Worm (Caenorhabditis elegans) whole organism, L4 larva: ENCODE results near the gene sru-2.

Experiments
- T20F7.1 ChIP-seq: fragments of 200-800 bp; sonication (Bioruptor generic); optimal IDR thresholded peaks from 2 replicates; lab custom pipeline; 2018; ENCODE audit warnings: mild to moderate bottlenecking, missing genetic modification characterization, missing compliant biosample characterization
- T26A8.4 ChIP-seq: fragments of 200-800 bp; sonication (Bioruptor generic); IDR thresholded peaks from 2 replicates; pipeline ENCODE4 v1.3.6; 2022; ENCODE audit warnings: missing genetic modification characterization, missing compliant biosample characterization
- ZK337.2 ChIP-seq: fragments of 200-800 bp; sonication (Bioruptor generic); IDR thresholded peaks from 2 replicates; pipeline ENCODE4 v1.3.6; 2022; ENCODE audit warnings: missing genetic modification reagents, missing genetic modification characterization, missing compliant biosample characterization
- aha-1 ChIP-seq: fragments of 150-350 bp; peaks from one replicate; lab custom pipeline; 2014; ENCODE audit warnings: missing biosample characterization, missing genetic modification characterization
- ama-1 ChIP-seq: fragments of 150-350 bp; optimal IDR thresholded peaks from 2 replicates; lab custom pipeline; 2014; ENCODE audit warnings: inconsistent platforms, mixed read lengths
- arid-1 ChIP-seq: fragments of 200-800 bp; sonication (Bioruptor generic); conservative IDR thresholded peaks from 2 replicates; pipeline ENCODE4 v1.3.6; 2022; ENCODE audit warnings: missing genetic modification reagents, missing genetic modification characterization, missing compliant biosample characterization
- ceh-62 ChIP-seq: sonication (generic microtip); optimal IDR thresholded peaks from 2 replicates; lab custom pipeline; 2017; ENCODE audit warnings: missing biosample characterization, missing genetic modification characterization
- daf-12 ChIP-seq: fragments of 150-350 bp; optimal IDR thresholded peaks from 2 replicates; lab custom pipeline; 2014; ENCODE audit warnings: missing biosample characterization, missing genetic modification reagents, missing genetic modification characterization
- daf-16 ChIP-seq, 3 experiments: sonication (generic microtip); optimal IDR thresholded peaks; 2 replicates each; lab custom pipeline; 2016 to 2017; ENCODE audit warnings: missing genetic modification characterization in 3 of 3, missing genetic modification reagents in 3 of 3, mild to moderate bottlenecking in 2 of 3, missing compliant biosample characterization in 2 of 3, missing biosample characterization in 1 of 3, moderate library complexity in 1 of 3
- dmd-8 ChIP-seq: fragments of 200-800 bp; sonication (Bioruptor generic); IDR thresholded peaks from 2 replicates; pipeline ENCODE4 v1.3.6; 2022; ENCODE audit warnings: missing genetic modification characterization, missing compliant biosample characterization
- dmd-9 ChIP-seq: fragments of 200-800 bp; sonication (Bioruptor generic); IDR thresholded peaks from 2 replicates; pipeline ENCODE4 v1.3.6; 2022; ENCODE audit warnings: missing genetic modification reagents, missing genetic modification characterization, missing compliant biosample characterization
- dpl-1 ChIP-seq: fragments of 150-350 bp; optimal IDR thresholded peaks from 2 replicates; lab custom pipeline; 2014; ENCODE audit warnings: missing biosample characterization, missing genetic modification reagents, missing genetic modification characterization
- dve-1 ChIP-seq: sonication (generic microtip); optimal IDR thresholded peaks from 2 replicates; lab custom pipeline; 2017; ENCODE audit warnings: antibody characterized with exemption, mild to moderate bottlenecking, missing genetic modification characterization, missing compliant biosample characterization; ENCODE audit not compliant: insufficient read depth
- egl-27 ChIP-seq: sonication (generic microtip); optimal IDR thresholded peaks from 3 replicates; lab custom pipeline; 2017; ENCODE audit warnings: missing biosample characterization, missing genetic modification reagents, missing genetic modification characterization
- hlh-30 ChIP-seq: sonication (generic microtip); optimal IDR thresholded peaks from 2 replicates; lab custom pipeline; 2017; ENCODE audit warnings: antibody characterized with exemption, mild to moderate bottlenecking, missing genetic modification characterization, missing compliant biosample characterization; ENCODE audit not compliant: insufficient read depth
- hmg-1.1 ChIP-seq: fragments of 200-800 bp; sonication (Bioruptor generic); IDR thresholded peaks from 2 replicates; pipeline ENCODE4 v1.3.6; 2022; ENCODE audit warnings: missing genetic modification reagents, missing genetic modification characterization, missing compliant biosample characterization
- lim-7 ChIP-seq: fragments of 200-800 bp; sonication (Bioruptor generic); IDR thresholded peaks from 2 replicates; pipeline ENCODE4 v1.3.6; 2022; ENCODE audit warnings: missing genetic modification characterization, missing compliant biosample characterization
- lin-1 ChIP-seq: fragments of 200-800 bp; sonication (Bioruptor generic); IDR thresholded peaks from 2 replicates; pipeline ENCODE4 v1.3.6; 2022; ENCODE audit warnings: missing genetic modification reagents, missing genetic modification characterization, missing compliant biosample characterization
- lin-13 ChIP-seq: fragments of 150-350 bp; optimal IDR thresholded peaks from 2 replicates; lab custom pipeline; 2014; ENCODE audit warnings: missing biosample characterization, missing genetic modification reagents, missing genetic modification characterization
- mdl-1 ChIP-seq, 2 experiments: fragments of 150-350 bp in 1 of 2; sonication (generic microtip) in 1 of 2; optimal IDR thresholded peaks; 2 replicates each; lab custom pipeline; 2014 to 2017; ENCODE audit warnings: missing biosample characterization in 2 of 2, missing genetic modification characterization in 2 of 2
- mes-2 ChIP-seq: sonication (generic microtip); optimal IDR thresholded peaks from 2 replicates; lab custom pipeline; 2016; ENCODE audit warnings: missing genotype, mild to moderate bottlenecking, missing genetic modification characterization, missing compliant biosample characterization; ENCODE audit not compliant: poor library complexity, severe bottlenecking
- mxl-2 ChIP-seq: fragments of 200-800 bp; sonication (Bioruptor generic); conservative IDR thresholded peaks from 2 replicates; pipeline ENCODE4 v1.3.6; 2022; ENCODE audit warnings: missing genetic modification reagents, missing genetic modification characterization, missing compliant biosample characterization
- nhr-10 ChIP-seq: fragments of 150-350 bp; optimal IDR thresholded peaks from 2 replicates; lab custom pipeline; 2014; ENCODE audit warnings: missing biosample characterization, missing genetic modification characterization
- nhr-102 ChIP-seq: sonication (generic microtip); optimal IDR thresholded peaks from 2 replicates; lab custom pipeline; 2016; ENCODE audit warnings: mild to moderate bottlenecking, missing genetic modification characterization, moderate library complexity, missing compliant biosample characterization
- nhr-11 ChIP-seq: fragments of 150-350 bp; optimal IDR thresholded peaks from 2 replicates; lab custom pipeline; 2014; ENCODE audit warnings: missing biosample characterization, missing genetic modification characterization
- nhr-25 ChIP-seq: sonication (generic microtip); optimal IDR thresholded peaks from 2 replicates; lab custom pipeline; 2017; ENCODE audit warnings: missing genetic modification characterization, mild to moderate bottlenecking, missing compliant biosample characterization, antibody characterized with exemption, moderate library complexity, borderline replicate concordance; ENCODE audit not compliant: insufficient read depth
- nhr-28 ChIP-seq: fragments of 150-350 bp; optimal IDR thresholded peaks from 2 replicates; lab custom pipeline; 2014; ENCODE audit warnings: missing biosample characterization, missing genetic modification characterization
- nhr-42 ChIP-seq: fragments of 200-800 bp; sonication (Bioruptor generic); IDR thresholded peaks from 2 replicates; pipeline ENCODE4 v1.3.6; 2022; ENCODE audit warnings: missing genetic modification characterization, missing compliant biosample characterization
- nhr-48 ChIP-seq: sonication (generic microtip); optimal IDR thresholded peaks from 2 replicates; lab custom pipeline; 2016; ENCODE audit warnings: mild to moderate bottlenecking, missing genetic modification characterization, missing compliant biosample characterization
- nhr-6 ChIP-seq: fragments of 150-350 bp; optimal IDR thresholded peaks from 2 replicates; lab custom pipeline; 2014; ENCODE audit warnings: missing biosample characterization, missing genetic modification characterization
- nhr-76 ChIP-seq: fragments of 150-350 bp; optimal IDR thresholded peaks from 2 replicates; lab custom pipeline; 2014; ENCODE audit warnings: missing biosample characterization, missing genetic modification characterization
- php-3 ChIP-seq: fragments of 200-800 bp; sonication (Bioruptor generic); IDR thresholded peaks from 2 replicates; pipeline ENCODE4 v1.3.6; 2022; ENCODE audit warnings: missing genetic modification reagents, missing genetic modification characterization, missing compliant biosample characterization
- rbr-2 ChIP-seq: sonication (generic microtip); optimal IDR thresholded peaks from 2 replicates; lab custom pipeline; 2016; ENCODE audit warnings: missing genotype, missing genetic modification characterization, missing compliant biosample characterization
- skn-1 ChIP-seq: fragments of 150-350 bp; optimal IDR thresholded peaks from 2 replicates; lab custom pipeline; 2014; ENCODE audit warnings: missing biosample characterization, missing genetic modification characterization
- snpc-4 ChIP-seq: fragments of 150-350 bp; optimal IDR thresholded peaks from 2 replicates; lab custom pipeline; 2014; ENCODE audit warnings: missing biosample characterization, missing genetic modification characterization
- spr-3 ChIP-seq: fragments of 200-800 bp; sonication (Bioruptor generic); optimal IDR thresholded peaks from 2 replicates; lab custom pipeline; 2018; ENCODE audit warnings: mild to moderate bottlenecking, missing genetic modification characterization, missing compliant biosample characterization
- unc-62 ChIP-seq, 3 experiments: fragments of 150-350 bp in 1 of 3; sonication (generic microtip); optimal IDR thresholded peaks in 2 of 3; peaks in 1 of 3; 1 replicate in 1 of 3; 2 replicates in 2 of 3; lab custom pipeline; 2014 to 2017; ENCODE audit warnings: missing biosample characterization in 3 of 3, missing genetic modification characterization in 3 of 3, missing genetic modification reagents in 3 of 3, missing genotype in 1 of 3
- zfp-2 ChIP-seq: sonication (generic microtip); optimal IDR thresholded peaks from 2 replicates; lab custom pipeline; 2016; ENCODE audit warnings: mild to moderate bottlenecking, missing genetic modification characterization, missing compliant biosample characterization
- zip-2 ChIP-seq: fragments of 150-350 bp; optimal IDR thresholded peaks from 2 replicates; lab custom pipeline; 2014; ENCODE audit warnings: missing biosample characterization, missing genetic modification characterization
- ztf-7 ChIP-seq: fragments of 150-350 bp; optimal IDR thresholded peaks from 2 replicates; lab custom pipeline; 2014; ENCODE audit warnings: missing biosample characterization, missing genetic modification characterization

Gene sru-2

ce11 chrIV:9447209-9447608, 38.9 kb upstream of the sru-2 start, which contains the start of gene hsp-12.6 (continued):
- TF ChIP-seq ZK337.2 (GFP tag; lab: Robert Waterston, UW) (no peak), dmd-9 (no peak), arid-1 (GFP tag; lab: Robert Waterston, UW) (no peak), snpc-4 (tag; lab: Kevin White, UChicago) (no peak), daf-16 (GFP tag; optimal IDR thresholded peaks at IDR 0.05; lab: Kevin White, UChicago) (peak in 1 of 2 experiments; percentile 80), daf-16 (tag; optimal IDR thresholded peaks at IDR 0.05; lab: Kevin White, UChicago) (no peak)

- no peak for TF ChIP-seq dmd-8 (GFP tag; lab: Robert Waterston, UW)
- no peak for TF ChIP-seq lin-1 (GFP tag; lab: Robert Waterston, UW)
- no peak for TF ChIP-seq ama-1 (lab: Kevin White, UChicago)
- TF ChIP-seq skn-1 (tag; lab: Kevin White, UChicago), result no peak
- TF ChIP-seq zip-2 (tag; lab: Kevin White, UChicago), result no peak
- no peak for TF ChIP-seq hmg-1.1 (GFP tag; lab: Robert Waterston, UW)
- no peak for TF ChIP-seq nhr-10 (tag; lab: Kevin White, UChicago)
- no peak for TF ChIP-seq zfp-2 (tag; lab: Kevin White, UChicago)
- TF ChIP-seq daf-12, result no peak
- no peak for TF ChIP-seq dmd-9
- TF ChIP-seq unc-62 (GFP tag; optimal IDR thresholded peaks at IDR 0.05 in 1 of 2; lab: Kevin White, UChicago), result no peak
- TF ChIP-seq unc-62 (tag; optimal IDR thresholded peaks at IDR 0.05; lab: Kevin White, UChicago), result no peak
- TF ChIP-seq ztf-7 (tag; lab: Kevin White, UChicago), result no peak
- TF ChIP-seq spr-3, result no peak
- TF ChIP-seq mdl-1 (tag; optimal IDR thresholded peaks at IDR 0.05; lab: Kevin White, UChicago), result no peak
- TF ChIP-seq daf-16 (GFP tag; optimal IDR thresholded peaks at IDR 0.05; lab: Kevin White, UChicago), result no peak
- TF ChIP-seq daf-16 (tag; optimal IDR thresholded peaks at IDR 0.05; lab: Kevin White, UChicago), result no peak
Measured at ce11 chrIV:9450375-9450774, 35.7 kb upstream of the sru-2 start, which contains the start of gene cpin-1. cpin-1 (plus strand) TSS chrIV:9450675.

- TF ChIP-seq nhr-102 (tag; lab: Kevin White, UChicago) (no peak), aha-1 (tag; lab: Kevin White, UChicago) (peak; percentile 95), egl-27 (no peak), php-3 (GFP tag; lab: Robert Waterston, UW) (no peak), nhr-25 (tag; lab: Kevin White, UChicago) (no peak)
Measured at ce11 chrIV:9451816-9452215, 34.3 kb upstream of the sru-2 start.

ce11 chrIV:9457400-9457799, 28.7 kb upstream of the sru-2 start, which contains the start of gene cutl-17:
cutl-17 (minus strand) TSS chrIV:9457500.
- TF ChIP-seq lim-7, result no peak
- peak in 1 of 2 experiments; percentile 84 for TF ChIP-seq unc-62 (GFP tag; optimal IDR thresholded peaks at IDR 0.05 in 1 of 2; lab: Kevin White, UChicago)
- TF ChIP-seq unc-62 (tag; optimal IDR thresholded peaks at IDR 0.05; lab: Kevin White, UChicago), result no peak

- no peak for TF ChIP-seq daf-16 (GFP tag; optimal IDR thresholded peaks at IDR 0.05; lab: Kevin White, UChicago)
- peak; percentile 34 for TF ChIP-seq daf-16 (tag; optimal IDR thresholded peaks at IDR 0.05; lab: Kevin White, UChicago)
- TF ChIP-seq nhr-76 (tag; lab: Kevin White, UChicago), result no peak
- no peak for TF ChIP-seq nhr-48 (tag; lab: Kevin White, UChicago)
- peak; percentile 36; the same call in 1 of the 2 replicates for TF ChIP-seq T26A8.4
- TF ChIP-seq nhr-42 (GFP tag; lab: Robert Waterston, UW), result no peak
- TF ChIP-seq hmg-1.1 (GFP tag; lab: Robert Waterston, UW), result 0 out of 2 replicates have a peak, but pooled peaks have one; percentile 48
- peak; percentile 4 for TF ChIP-seq T20F7.1 (GFP tag; lab: Kevin White, UChicago)
- TF ChIP-seq mxl-2, result no peak
- peak; percentile 51 for TF ChIP-seq rbr-2 (tag; lab: Kevin White, UChicago)
- TF ChIP-seq nhr-11, result no peak
- TF ChIP-seq ceh-62 (tag; lab: Kevin White, UChicago), result no peak
- peak; percentile 61 for TF ChIP-seq nhr-6
- peak; percentile 58 for TF ChIP-seq dpl-1 (GFP tag; lab: Kevin White, UChicago)
- TF ChIP-seq nhr-28, result peak; percentile 30
- peak; percentile 83 for TF ChIP-seq dve-1 (tag; lab: Kevin White, UChicago)
- TF ChIP-seq hlh-30 (tag; lab: Kevin White, UChicago), result peak; percentile 52
- peak in 1 of 2 experiments; percentile 33 for TF ChIP-seq mdl-1 (tag; optimal IDR thresholded peaks at IDR 0.05; lab: Kevin White, UChicago)
- TF ChIP-seq mes-2 (tag; lab: Kevin White, UChicago), result peak; percentile 80
- peak; percentile 52 for TF ChIP-seq lin-13
- peak; percentile 10 for TF ChIP-seq ama-1 (lab: Kevin White, UChicago)
- TF ChIP-seq, all 104 proteins: peak for 14
Measured at ce11 chrIV:9459224-9459781, 26.8 kb upstream of the sru-2 start, which contains the start of gene copb-2. copb-2 (plus strand) TSS chrIV:9459731.
